Worm (Caenorhabditis elegans) whole organism, L4 larva: Measurements from ENCODE around the gene T04H1.5.

Source experiments
- Y105C5A.15 ChIP-seq: fragments of 200-800 bp; sonication (Bioruptor generic); IDR thresholded peaks from 2 replicates; pipeline ENCODE4 v1.3.6; 2022; ENCODE audit warnings: missing genetic modification characterization, missing compliant biosample characterization
- ces-1 ChIP-seq: fragments of 150-350 bp; sonication (generic microtip); optimal IDR thresholded peaks from 4 replicates; lab custom pipeline; 2014; ENCODE audit warnings: missing biosample characterization, missing genetic modification reagents, missing genetic modification characterization
- fos-1 ChIP-seq: fragments of 150-350 bp; optimal IDR thresholded peaks from 2 replicates; lab custom pipeline; 2014; ENCODE audit warnings: missing biosample characterization, missing genetic modification characterization
- lin-15B ChIP-seq: fragments of 150-350 bp; sonication (generic microtip); optimal IDR thresholded peaks from 3 replicates; lab custom pipeline; 2014; ENCODE audit warnings: missing biosample characterization, missing genetic modification characterization
- lin-29 ChIP-seq: fragments of 200-800 bp; sonication (Bioruptor generic); IDR thresholded peaks from 2 replicates; pipeline ENCODE4 v1.3.6; 2022; ENCODE audit warnings: missing genetic modification reagents, missing genetic modification characterization, missing compliant biosample characterization
- mep-1 ChIP-seq: fragments of 150-350 bp; sonication (generic microtip); optimal IDR thresholded peaks from 3 replicates; lab custom pipeline; 2014; ENCODE audit warnings: missing biosample characterization, missing genetic modification characterization
- nhr-28 ChIP-seq: fragments of 150-350 bp; optimal IDR thresholded peaks from 2 replicates; lab custom pipeline; 2014; ENCODE audit warnings: missing biosample characterization, missing genetic modification characterization
- nhr-48 ChIP-seq: sonication (generic microtip); optimal IDR thresholded peaks from 2 replicates; lab custom pipeline; 2016; ENCODE audit warnings: mild to moderate bottlenecking, missing genetic modification characterization, missing compliant biosample characterization
- rbr-2 ChIP-seq: sonication (generic microtip); optimal IDR thresholded peaks from 2 replicates; lab custom pipeline; 2016; ENCODE audit warnings: missing genotype, missing genetic modification characterization, missing compliant biosample characterization
- sdz-12 ChIP-seq: fragments of 200-800 bp; sonication (Bioruptor generic); optimal IDR thresholded peaks from 2 replicates; lab custom pipeline; 2018; ENCODE audit warnings: mild to moderate bottlenecking, missing genetic modification characterization, missing compliant biosample characterization
- spr-1 ChIP-seq: sonication (generic microtip); optimal IDR thresholded peaks from 2 replicates; lab custom pipeline; 2016; ENCODE audit warnings: mild to moderate bottlenecking, missing genetic modification characterization, missing compliant biosample characterization
- spr-3 ChIP-seq: fragments of 200-800 bp; sonication (Bioruptor generic); optimal IDR thresholded peaks from 2 replicates; lab custom pipeline; 2018; ENCODE audit warnings: mild to moderate bottlenecking, missing genetic modification characterization, missing compliant biosample characterization
- tag-97 ChIP-seq: fragments of 200-800 bp; sonication (Bioruptor generic); IDR thresholded peaks from 2 replicates; pipeline ENCODE4 v1.3.6; 2022; ENCODE audit warnings: missing genetic modification characterization, missing compliant biosample characterization
- ztf-7 ChIP-seq: fragments of 150-350 bp; optimal IDR thresholded peaks from 2 replicates; lab custom pipeline; 2014; ENCODE audit warnings: missing biosample characterization, missing genetic modification characterization

- TF ChIP-seq spr-1 (tag; lab: Kevin White, UChicago), result no peak
- TF ChIP-seq lin-15B (tag; lab: Kevin White, UChicago), result no peak
- no peak for TF ChIP-seq mep-1
- TF ChIP-seq spr-3 (GFP tag; lab: Kevin White, UChicago), result no peak
- TF ChIP-seq fos-1 (tag; lab: Kevin White, UChicago), result no peak
- TF ChIP-seq ces-1, result no peak
- TF ChIP-seq rbr-2 (tag; lab: Kevin White, UChicago), result no peak
- TF ChIP-seq ztf-7 (tag; lab: Kevin White, UChicago), result no peak
- no peak for TF ChIP-seq lin-29 (GFP tag; lab: Robert Waterston, UW)
- TF ChIP-seq nhr-28, result no peak
- no peak for TF ChIP-seq nhr-48 (tag; lab: Kevin White, UChicago)
- no peak for TF ChIP-seq sdz-12
- TF ChIP-seq tag-97 (GFP tag; lab: Robert Waterston, UW), result no peak
- TF ChIP-seq Y105C5A.15 (GFP tag; lab: Robert Waterston, UW), result no peak
Measured at ce11 chrV:12233425-12233824, 17.7 kb upstream of the T04H1.5 start.
